Fruit fly (Drosophila melanogaster) whole organism, embryonic: ENCODE measurements around the gene Chd1.

Experiments used
- CG1024 ChIP-seq: fragments of 200-800 bp; sonication (Bioruptor generic); IDR thresholded peaks from 2 replicates; pipeline ENCODE4 v1.3.6; 2022; ENCODE audit warnings: missing biosample characterization, missing genetic modification characterization
- CG3838 ChIP-seq: fragments of 200-800 bp; sonication (Bioruptor generic); optimal IDR thresholded peaks from 3 replicates; lab custom pipeline; 2016; ENCODE audit warnings: missing biosample characterization, missing genetic modification characterization
- CG6791 ChIP-seq: fragments of 200-800 bp; sonication (Bioruptor generic); IDR thresholded peaks from 3 replicates; pipeline ENCODE4 v1.3.6; 2022; ENCODE audit warnings: missing biosample characterization, missing genetic modification characterization; ENCODE audit not compliant: partially characterized antibody
- CG6813 ChIP-seq: fragments of 200-800 bp; sonication (Bioruptor generic); optimal IDR thresholded peaks from 2 replicates; lab custom pipeline; 2017; ENCODE audit warnings: missing biosample characterization, missing genetic modification characterization, mild to moderate bottlenecking, moderate library complexity, missing genetic modification reagents
- CG9437 ChIP-seq: fragments of 200-800 bp; sonication (Bioruptor generic); optimal IDR thresholded peaks from 2 replicates; lab custom pipeline; 2018; ENCODE audit warnings: missing biosample characterization, mild to moderate bottlenecking, missing genetic modification characterization
- CG9797 ChIP-seq: fragments of 200-800 bp; sonication (Bioruptor generic); optimal IDR thresholded peaks from 3 replicates; lab custom pipeline; 2018; ENCODE audit warnings: missing biosample characterization, mild to moderate bottlenecking, missing genetic modification characterization
- az2 ChIP-seq: fragments of 200-800 bp; sonication (Bioruptor generic); optimal IDR thresholded peaks from 3 replicates; lab custom pipeline; 2016; ENCODE audit warnings: missing biosample characterization, missing genetic modification characterization
- dmrt11E ChIP-seq: fragments of 200-800 bp; sonication (Bioruptor generic); optimal IDR thresholded peaks from 3 replicates; lab custom pipeline; 2018; ENCODE audit warnings: missing biosample characterization, mild to moderate bottlenecking, missing genetic modification characterization, moderate library complexity
- p53 ChIP-seq: fragments of 200-800 bp; sonication (Bioruptor generic); optimal IDR thresholded peaks from 2 replicates; lab custom pipeline; 2016; ENCODE audit warnings: missing biosample characterization, missing genetic modification characterization
- pros ChIP-seq: fragments of 200-800 bp; sonication (Bioruptor generic); optimal IDR thresholded peaks from 3 replicates; lab custom pipeline; 2019; ENCODE audit warnings: missing biosample characterization, mild to moderate bottlenecking, missing genetic modification characterization, moderate library complexity
- schlank ChIP-seq: fragments of 200-800 bp; sonication (Bioruptor generic); optimal IDR thresholded peaks from 2 replicates; lab custom pipeline; 2018; ENCODE audit warnings: missing biosample characterization, mild to moderate bottlenecking, missing genetic modification characterization
- sens-2 ChIP-seq: fragments of 200-800 bp; sonication (Bioruptor generic); IDR thresholded peaks from 2 replicates; pipeline ENCODE4 v1.3.6; 2022; ENCODE audit warnings: missing biosample characterization, missing genetic modification characterization
- tll ChIP-seq, 2 experiments: fragments of 200-800 bp in 1 of 2; fragments of >200 bp in 1 of 2; sonication (Bioruptor generic) in 1 of 2; optimal IDR thresholded peaks; 2 replicates each; lab custom pipeline; 2017 to 2019; ENCODE audit warnings: missing biosample characterization in 2 of 2, missing genetic modification characterization in 2 of 2, mild to moderate bottlenecking in 1 of 2, moderate library complexity in 1 of 2

DNA sequence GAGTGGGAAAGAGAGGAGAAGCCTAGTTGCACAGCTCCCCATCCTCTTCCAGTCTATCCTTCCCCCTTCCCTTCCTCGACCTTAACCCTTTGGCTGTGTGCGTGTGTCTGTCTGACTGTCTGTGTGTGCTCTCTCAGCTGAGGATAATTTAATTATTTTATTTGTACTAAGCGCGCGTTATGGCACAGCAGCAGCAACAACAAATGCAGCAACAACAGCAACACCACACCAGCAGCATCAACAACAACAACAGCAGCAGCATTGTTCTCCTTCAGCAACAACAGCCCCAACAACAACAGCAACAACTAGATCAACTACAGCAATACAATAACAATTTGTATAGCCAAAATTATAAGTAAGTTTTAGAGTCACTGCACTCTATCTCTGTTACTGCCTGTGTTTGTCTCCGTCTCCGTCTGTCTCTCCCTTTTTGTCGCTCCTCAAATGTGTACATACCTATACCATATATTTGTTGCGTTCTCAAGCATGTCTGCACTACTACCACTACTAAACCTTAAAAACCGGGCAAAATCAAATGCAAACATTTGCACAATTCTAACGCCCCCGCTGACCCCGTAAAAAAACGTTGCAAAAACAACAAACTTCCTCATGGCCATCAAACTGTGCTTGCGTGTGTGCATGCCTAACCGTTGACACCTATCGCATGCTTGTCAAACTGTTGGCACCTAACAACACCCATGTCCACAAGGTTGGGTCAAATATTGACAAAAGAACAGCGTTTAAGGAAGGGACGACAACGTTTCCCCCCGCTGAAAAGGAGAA, 41.9 kb downstream of the Chd1 start:
- TF ChIP-seq CG6813 (no peak), CG3838 (GFP tag; lab: Kevin White, UChicago) (no peak), az2 (no peak), CG1024 (GFP tag; lab: Robert Waterston, UW) (no peak), CG9437 (GFP tag; lab: Kevin White, UChicago) (no peak), sens-2 (no peak), dmrt11E (tag; lab: Kevin White, UChicago) (no peak), schlank (tag; lab: Kevin White, UChicago) (no peak), CG6791 (GFP tag; lab: Robert Waterston, UW) (no peak), tll (GFP tag; optimal IDR thresholded peaks at IDR 0.05; lab: Kevin White, UChicago) (no peak), pros (GFP tag; lab: Kevin White, UChicago) (no peak), p53 (GFP tag; lab: Kevin White, UChicago) (no peak), CG9797 (no peak)
